Worm (Caenorhabditis elegans) whole organism, early embryonic: ENCODE measurements around the gene sdz-13.

ENCODE experiments used
- F13C5.2 ChIP-seq: sonication (generic microtip); optimal IDR thresholded peaks from 2 replicates; lab custom pipeline; 2017; ENCODE audit warnings: mild to moderate bottlenecking, missing genetic modification characterization, inconsistent platforms, missing compliant biosample characterization
- ama-1 ChIP-seq: fragments of 150-350 bp; optimal IDR thresholded peaks from 2 replicates; lab custom pipeline; 2014
- sea-1 ChIP-seq: fragments of 200-800 bp; sonication (Bioruptor generic); conservative IDR thresholded peaks from 2 replicates; pipeline ENCODE4 v1.3.6; 2022; ENCODE audit warnings: missing genetic modification characterization, missing compliant biosample characterization

DNA sequence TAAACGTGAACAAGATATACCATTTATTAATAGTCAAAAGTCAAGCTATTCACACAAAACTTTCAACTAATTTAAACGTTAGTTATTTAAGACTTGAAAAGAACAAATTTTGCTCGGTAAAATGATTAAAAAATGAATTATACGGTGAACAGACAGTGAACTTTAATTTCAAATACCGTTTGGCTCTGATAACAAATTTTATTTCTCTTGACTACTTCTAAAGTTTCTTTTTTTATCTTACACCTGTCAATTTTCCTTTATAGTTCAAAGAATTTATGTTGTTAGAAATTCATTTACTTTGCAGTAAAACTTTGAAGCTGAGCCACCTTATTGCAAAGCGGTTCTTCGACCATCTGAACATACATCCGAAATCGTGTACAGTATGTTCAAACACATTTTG, 35.9 kb upstream of the sdz-13 start, which contains the start of gene ZK593.3:
- no peak for TF ChIP-seq ama-1 (lab: Kevin White, UChicago)
- no peak for TF ChIP-seq sea-1 (GFP tag; lab: Robert Waterston, UW)
- no peak for TF ChIP-seq F13C5.2 (tag; lab: Kevin White, UChicago)
